Worm (Caenorhabditis elegans) whole organism, L1 larva: ENCODE measurements around the gene Y22D7AL.16.

ENCODE experiments used
- aly-2 ChIP-seq: fragments of 150-350 bp; optimal IDR thresholded peaks from 2 replicates; lab custom pipeline; 2014; ENCODE audit warnings: missing biosample characterization, missing genetic modification characterization
- egl-27 ChIP-seq, 2 experiments: fragments of 150-350 bp in 1 of 2; sonication (generic microtip); optimal IDR thresholded peaks; 3 replicates each; lab custom pipeline; 2017 to 2018; ENCODE audit warnings: missing biosample characterization in 2 of 2, missing genetic modification characterization in 2 of 2, missing genetic modification reagents in 2 of 2
- hlh-17 ChIP-seq: fragments of 200-800 bp; sonication (Bioruptor generic); optimal IDR thresholded peaks from 2 replicates; lab custom pipeline; 2018; ENCODE audit warnings: missing genetic modification characterization, mild to moderate bottlenecking, missing compliant biosample characterization, moderate library complexity, borderline replicate concordance
- lin-35 ChIP-seq, 2 experiments: fragments of 150-350 bp; optimal IDR thresholded peaks; 2 replicates each; lab custom pipeline; 2014; ENCODE audit warnings: missing biosample characterization in 2 of 2, missing genetic modification characterization in 2 of 2, missing genetic modification reagents in 2 of 2
- nhr-237 ChIP-seq: fragments of 150-350 bp; optimal IDR thresholded peaks from 2 replicates; lab custom pipeline; 2014; ENCODE audit warnings: missing biosample characterization, missing genetic modification characterization
- nhr-77 ChIP-seq: fragments of 150-350 bp; optimal IDR thresholded peaks from 2 replicates; lab custom pipeline; 2014; ENCODE audit warnings: missing biosample characterization, missing genetic modification characterization
- rnt-1 ChIP-seq: sonication (generic microtip); optimal IDR thresholded peaks from 2 replicates; lab custom pipeline; 2016; ENCODE audit warnings: mild to moderate bottlenecking, missing genetic modification characterization, moderate library complexity, missing compliant biosample characterization
- ztf-11 ChIP-seq, 2 experiments: sonication (generic microtip); optimal IDR thresholded peaks; 2 replicates each; lab custom pipeline; 2016 to 2017; ENCODE audit warnings: missing genetic modification characterization in 2 of 2, missing biosample characterization in 1 of 2, missing compliant biosample characterization in 1 of 2

DNA sequence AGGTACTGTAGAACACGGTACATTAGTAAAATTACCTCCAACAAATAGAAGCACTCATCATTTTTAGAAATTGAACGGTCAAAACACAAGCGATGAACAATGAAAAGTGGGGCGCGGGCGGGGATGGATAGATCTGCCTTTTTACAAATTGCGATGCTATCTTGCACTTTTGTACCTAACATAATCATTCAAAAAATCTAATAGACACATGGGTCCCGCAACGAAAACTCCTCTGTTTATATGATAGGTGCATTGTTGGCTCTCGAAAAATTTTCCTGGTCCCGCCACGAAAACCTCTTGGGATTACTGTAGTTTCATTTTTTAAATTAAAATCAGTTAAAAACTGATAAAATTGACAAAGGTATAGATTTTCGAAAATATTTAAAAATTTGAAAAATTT lies 30.7 kb downstream of the Y22D7AL.16 start, which contains the start of gene Y22D7AL.11:
- TF ChIP-seq nhr-77 (tag; lab: Kevin White, UChicago): no peak
- no peak for TF ChIP-seq egl-27 (tag; optimal IDR thresholded peaks at IDR 0.05; lab: Kevin White, UChicago)
- no peak for TF ChIP-seq lin-35 (GFP tag; optimal IDR thresholded peaks at IDR 0.05; lab: Kevin White, UChicago)
- no peak for TF ChIP-seq rnt-1 (tag; lab: Kevin White, UChicago)
- no peak for TF ChIP-seq hlh-17
- no peak for TF ChIP-seq aly-2
- no peak for TF ChIP-seq ztf-11 (tag; optimal IDR thresholded peaks at IDR 0.05; lab: Kevin White, UChicago)
- TF ChIP-seq nhr-237: no peak
